Worm (Caenorhabditis elegans) whole organism, early embryonic: ENCODE data around the gene mig-21.

ENCODE experiments used
- ama-1 ChIP-seq: fragments of 150-350 bp; optimal IDR thresholded peaks from 2 replicates; lab custom pipeline; 2014
- ceh-13 ChIP-seq: fragments of 200-800 bp; sonication (Bioruptor generic); optimal IDR thresholded peaks from 2 replicates; lab custom pipeline; 2018; ENCODE audit warnings: mild to moderate bottlenecking, missing genetic modification characterization, missing compliant biosample characterization
- ceh-36 ChIP-seq: sonication (generic microtip); optimal IDR thresholded peaks from 2 replicates; lab custom pipeline; 2016; ENCODE audit warnings: missing genetic modification characterization, inconsistent platforms, missing compliant biosample characterization
- scrt-1 ChIP-seq: fragments of 200-800 bp; sonication (Bioruptor generic); IDR thresholded peaks from 2 replicates; pipeline ENCODE4 v1.3.6; 2022; ENCODE audit warnings: missing genetic modification characterization, missing compliant biosample characterization

DNA sequence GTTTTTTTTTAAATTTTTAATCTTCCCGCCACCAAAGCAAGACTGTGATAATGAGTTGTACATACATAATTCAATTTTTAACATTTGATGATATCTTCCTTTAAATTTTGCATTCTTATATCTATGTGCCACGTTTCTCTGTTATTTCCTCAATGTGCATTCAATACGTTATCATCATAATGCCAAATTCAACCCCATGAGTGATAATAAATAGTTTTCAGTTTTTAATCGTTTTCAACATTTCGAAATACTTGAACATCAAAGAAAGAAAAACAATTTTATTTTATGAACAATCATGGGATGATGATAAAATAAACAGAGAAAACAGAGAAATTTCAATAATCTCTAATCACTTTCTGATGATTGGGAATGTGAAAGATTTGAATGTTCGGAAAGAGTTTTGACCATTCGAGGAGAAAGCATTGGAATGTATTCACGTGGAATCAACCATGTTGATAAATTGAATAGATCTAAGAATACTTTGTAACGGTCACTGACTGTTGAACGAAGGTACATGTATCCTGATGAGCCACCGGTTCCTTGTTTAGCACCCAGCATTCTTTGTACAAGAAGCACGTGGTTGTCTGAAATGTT is 39.3 kb upstream of the mig-21 start:
- TF ChIP-seq ceh-36 (no peak), ceh-13 (no peak), ama-1 (lab: Kevin White, UChicago) (no peak), scrt-1 (GFP tag; lab: Robert Waterston, UW) (no peak)
